Fruit fly (Drosophila melanogaster) Kc167 (cell line): ENCODE results near the gene CG10222.

ENCODE experiments used
- Myc ChIP-seq: fragments of >200 bp; optimal IDR thresholded peaks from 2 replicates; lab custom pipeline; 2017; ENCODE audit warnings: missing external identifiers
- h ChIP-seq: fragments of >200 bp; optimal IDR thresholded peaks from 3 replicates; lab custom pipeline; 2018; ENCODE audit warnings: missing external identifiers

dm6 chr3L:13389834-13390233 is 22.4 kb downstream of the CG10222 start, which contains the start of gene Poc1:
- TF ChIP-seq Myc (lab: Kevin White, UChicago) (no peak), h (lab: Kevin White, UChicago) (no peak)
